Worm (Caenorhabditis elegans): ENCODE measurements around the gene nhr-52.

DNA sequence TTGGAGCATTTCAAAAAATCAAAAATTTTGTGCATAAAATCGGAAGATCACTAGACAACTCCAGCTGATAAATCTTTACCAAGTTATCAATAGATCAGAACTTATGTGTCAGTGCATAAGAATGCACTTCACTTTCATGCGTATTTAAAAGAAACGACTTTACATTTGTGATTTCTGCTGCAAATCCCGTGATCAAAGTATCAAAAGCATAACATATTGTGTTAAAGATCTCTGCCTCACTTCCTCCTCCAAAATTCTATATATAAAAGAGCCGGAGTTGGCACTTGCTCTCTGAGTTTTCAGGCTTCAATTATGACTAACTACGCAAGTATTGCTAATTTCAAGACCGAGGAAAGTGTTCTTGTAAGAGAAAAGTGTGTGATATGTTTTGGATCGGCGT, 16.4 kb downstream of the nhr-52 start, which contains the start of gene nhr-198:
- TF ChIP-seq sea-1 (GFP tag; conservative IDR thresholded peaks at IDR 0.05) (no peak), ama-1 (optimal IDR thresholded peaks at IDR 0.05) (no peak), aly-1 (tag; optimal IDR thresholded peaks at IDR 0.05) (no peak), flt-1 (GFP tag; IDR thresholded peaks at IDR 0.05) (no peak), hnd-1 (tag; optimal IDR thresholded peaks at IDR 0.05) (no peak)
